Fruit fly (Drosophila melanogaster) whole organism, adult: ENCODE data around the gene Lkb1.

Experiments
- Clk ChIP-seq: fragments of 200-800 bp; sonication (Bioruptor generic); optimal IDR thresholded peaks from 2 replicates; lab custom pipeline; 2017; ENCODE audit warnings: missing biosample characterization, missing genetic modification characterization
- cic ChIP-seq: fragments of 200-800 bp; sonication (Bioruptor generic); optimal IDR thresholded peaks from 2 replicates; lab custom pipeline; 2017; ENCODE audit warnings: missing biosample characterization, mild to moderate bottlenecking, missing genetic modification characterization, moderate library complexity

DNA sequence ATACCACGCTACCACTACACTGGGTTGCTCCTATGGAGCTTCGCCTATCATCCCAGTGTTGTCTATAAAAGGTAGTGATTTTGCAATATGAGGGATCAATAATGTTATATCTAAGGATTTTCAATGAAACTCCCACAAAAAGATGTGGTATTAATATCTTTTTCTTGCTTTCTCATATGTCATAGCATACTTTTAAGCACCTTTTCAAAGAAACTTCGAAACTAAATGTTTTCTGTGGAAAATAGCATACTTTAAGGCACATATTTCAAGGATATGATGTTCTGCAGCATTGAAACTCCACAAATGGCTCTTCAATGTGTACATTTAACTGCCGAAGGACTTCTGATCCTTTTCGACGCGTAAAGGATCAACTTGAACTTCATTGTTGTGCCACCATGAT lies 3.5 kb upstream of the Lkb1 start:
- TF ChIP-seq cic (no peak), Clk (GFP tag; lab: Kevin White, UChicago) (no peak)
